Fruit fly (Drosophila melanogaster) whole organism, wandering third instar larva: ENCODE data around the gene CG11584.

Experiments
- lola ChIP-seq: fragments of >200 bp; optimal IDR thresholded peaks from 2 replicates; lab custom pipeline; 2017; ENCODE audit warnings: missing biosample characterization, missing genetic modification characterization
- usp ChIP-seq: fragments of >200 bp; optimal IDR thresholded peaks from 2 replicates; lab custom pipeline; 2017; ENCODE audit warnings: missing biosample characterization, missing genetic modification characterization

dm6 chrX:14169068-14169642 lies 11.7 kb upstream of the CG11584 start, which contains the start of gene CG12480:
- TF ChIP-seq usp (no peak), lola (GFP tag; lab: Kevin White, UChicago) (no peak)
